Fruit fly (Drosophila melanogaster): ENCODE results near the gene CG4686.
A peak's percentile ranks its signal among the peaks of the same experiment; 100 is the strongest.

The CG4686 gene

DNA sequence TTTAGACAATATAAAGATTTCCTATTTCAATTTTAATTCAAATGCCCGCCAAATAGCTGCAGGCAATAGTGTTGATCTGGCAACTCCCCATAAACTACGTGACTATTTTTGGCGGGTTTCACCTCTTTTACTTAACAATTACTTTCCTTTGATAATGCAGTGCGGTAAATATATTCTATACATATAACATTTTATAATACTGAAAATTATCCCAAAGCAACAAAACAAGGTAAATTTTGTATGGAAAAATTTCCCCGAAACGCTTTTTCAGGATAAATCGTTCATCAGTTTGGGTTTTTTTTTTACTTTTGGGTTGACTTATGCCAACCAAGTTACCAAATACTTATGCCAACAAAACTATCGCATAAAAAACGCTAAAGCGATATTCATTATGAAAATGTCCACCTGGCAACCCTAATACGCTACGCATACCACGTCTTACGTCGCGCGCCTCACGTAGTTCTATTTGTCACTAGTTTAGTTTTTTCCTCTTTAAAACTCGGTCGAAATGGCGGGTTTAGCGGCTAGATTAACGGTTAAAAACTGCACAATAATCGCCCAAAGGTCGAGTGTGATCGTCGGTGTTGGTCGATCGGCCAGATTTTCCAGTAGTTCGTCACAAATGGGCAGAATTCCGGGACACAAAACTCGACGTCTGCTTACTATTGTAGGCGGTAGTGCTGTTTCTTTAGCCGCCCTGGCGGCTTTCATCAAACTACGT lies 17.3 kb upstream of the CG4686 start, which contains the start of gene MICU3 (continued):
- TF ChIP-seq fu2 (GFP tag; optimal IDR thresholded peaks at IDR 0.05) (peak; percentile 63), az2 (GFP tag; optimal IDR thresholded peaks at IDR 0.05) (peak; percentile 62), hb (GFP tag; IDR thresholded peaks at IDR 0.05; ENCODE audit: partially characterized antibody) (peak; percentile 69), slou (GFP tag; optimal IDR thresholded peaks at IDR 0.05) (no peak), CG17328 (GFP tag; IDR thresholded peaks at IDR 0.05) (peak; percentile 58), CG2875 (GFP tag; optimal IDR thresholded peaks at IDR 0.05) (no peak), lab (GFP tag; optimal IDR thresholded peaks at IDR 0.05) (peak; percentile 77), Gsc (GFP tag; IDR thresholded peaks at IDR 0.05) (no peak), ftz-f1 (GFP tag; optimal IDR thresholded peaks at IDR 0.05) (no peak), corto (GFP tag; optimal IDR thresholded peaks at IDR 0.05) (no peak), YL-1 (GFP tag; optimal IDR thresholded peaks at IDR 0.05) (no peak), bigmax (GFP tag; optimal IDR thresholded peaks at IDR 0.05) (no peak), klu (GFP tag; IDR thresholded peaks at IDR 0.05) (no peak), CG11723 (GFP tag; optimal IDR thresholded peaks at IDR 0.05) (no peak), bowl (GFP tag; IDR thresholded peaks at IDR 0.05) (0 out of 2 replicates have a peak, but pooled peaks have one; percentile 18), Fer3 (tag; optimal IDR thresholded peaks at IDR 0.05) (peak; percentile 58), insv (GFP tag; optimal IDR thresholded peaks at IDR 0.05) (no peak), gt (GFP tag; IDR thresholded peaks at IDR 0.05) (no peak), CG11247 (GFP tag; IDR thresholded peaks at IDR 0.05) (peak; percentile 44; the same call in 1 of the 2 replicates), dmrt99B (tag; optimal IDR thresholded peaks at IDR 0.05) (no peak), CG3163 (GFP tag; optimal IDR thresholded peaks at IDR 0.05) (no peak), kni (GFP tag; optimal IDR thresholded peaks at IDR 0.05) (no peak), CG17361 (GFP tag; IDR thresholded peaks at IDR 0.05) (peak; percentile 73; the same call in 2 of the 3 replicates), bcd (GFP tag; optimal IDR thresholded peaks at IDR 0.05) (peak; percentile 63), phol (tag; optimal IDR thresholded peaks at IDR 0.05) (peak; percentile 74), CG4820 (GFP tag; optimal IDR thresholded peaks at IDR 0.05) (peak; percentile 63), HmgZ (tag; optimal IDR thresholded peaks at IDR 0.05) (peak; percentile 50), CG9437 (GFP tag; optimal IDR thresholded peaks at IDR 0.05) (peak; percentile 100), pzg (GFP tag; optimal IDR thresholded peaks at IDR 0.05) (peak; percentile 48), Ada2b (GFP tag; IDR thresholded peaks at IDR 0.05) (peak; percentile 30), ato (GFP tag; IDR thresholded peaks at IDR 0.05; ENCODE audit: partially characterized antibody) (no peak), CG4730 (GFP tag; IDR thresholded peaks at IDR 0.05) (peak; percentile 29; the same call in 1 of the 2 replicates), al (GFP tag; IDR thresholded peaks at IDR 0.05) (peak; percentile 67), CG7357 (GFP tag; IDR thresholded peaks at IDR 0.05) (0 out of 3 replicates have a peak, but pooled peaks have one; percentile 17), zen (tag; optimal IDR thresholded peaks at IDR 0.05) (peak; percentile 58), trem (tag; optimal IDR thresholded peaks at IDR 0.05) (peak; percentile 18), zen2 (GFP tag; IDR thresholded peaks at IDR 0.05; ENCODE audit: partially characterized antibody) (peak; percentile 48; the same call in 1 of the 3 replicates), CG6175 (GFP tag; IDR thresholded peaks at IDR 0.05) (no peak), CG15011 (GFP tag; optimal IDR thresholded peaks at IDR 0.05) (no peak), sc (optimal IDR thresholded peaks at IDR 0.05) (no peak), sc (GFP tag; optimal IDR thresholded peaks at IDR 0.05) (no peak), PHDP (tag; optimal IDR thresholded peaks at IDR 0.05) (peak; percentile 48), pfk (GFP tag; optimal IDR thresholded peaks at IDR 0.05) (no peak), BEAF-32 (GFP tag; optimal IDR thresholded peaks at IDR 0.05) (peak; percentile 87), CG32767 (GFP tag; IDR thresholded peaks at IDR 0.05) (no peak), CG18599 (GFP tag; optimal IDR thresholded peaks at IDR 0.05) (peak; percentile 10), E2f1 (GFP tag; IDR thresholded peaks at IDR 0.05) (peak; percentile 50), CG12219 (GFP tag; optimal IDR thresholded peaks at IDR 0.05) (no peak), vvl (GFP tag; IDR thresholded peaks at IDR 0.05) (peak; percentile 72)

Measured in whole organism, embryonic.